3 worm cellular contexts compared by ENCODE assay signal in the genomic region with DNA sequence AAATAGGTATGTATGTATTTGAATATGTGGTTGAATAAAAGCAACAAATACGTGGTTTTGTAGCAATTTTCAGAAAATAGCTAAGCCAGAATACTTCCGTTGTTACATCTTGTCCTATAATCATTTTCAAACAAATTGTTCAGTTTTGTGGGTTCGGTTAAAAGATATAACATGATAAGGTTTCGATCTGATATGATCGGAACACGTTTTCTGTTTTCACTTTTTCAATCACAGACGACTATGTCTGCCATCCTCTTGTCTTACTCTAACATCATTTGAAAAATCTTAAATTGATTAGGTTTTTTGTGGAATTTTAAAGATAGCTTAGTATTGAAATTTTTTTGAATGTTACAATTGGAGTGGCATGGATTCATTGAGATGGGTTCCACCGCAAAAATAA.
TF ChIP-seq lines count a peak whose summit lies in the region.

No protein-coding gene starts in this region.

TF ChIP-seq in whole organism, L1 larva, 84 proteins besides CTCF, POLR2A, EP300 and RAD21:
- TF ChIP-seq nhr-71 (tag; optimal IDR thresholded peaks at IDR 0.05; lab: Kevin White, UChicago) (no peak), elt-3 (tag; optimal IDR thresholded peaks at IDR 0.05; lab: Kevin White, UChicago) (peak in 1 of 6 experiments; percentile 19), blmp-1 (tag; optimal IDR thresholded peaks at IDR 0.05; lab: Kevin White, UChicago) (peak; percentile 66)

TF ChIP-seq in whole organism, L2 larva, 48 proteins besides CTCF, POLR2A, EP300 and RAD21:
- TF ChIP-seq lin-13 (GFP tag; optimal IDR thresholded peaks at IDR 0.05; lab: Kevin White, UChicago), result no peak
- peak; percentile 80 for TF ChIP-seq blmp-1 (tag; optimal IDR thresholded peaks at IDR 0.05; lab: Kevin White, UChicago; ENCODE audit: insufficient read depth)

TF ChIP-seq in whole organism, L4 larva, 104 proteins besides CTCF, POLR2A, EP300 and RAD21:
- TF ChIP-seq dve-1 (tag; optimal IDR thresholded peaks at IDR 0.05; lab: Kevin White, UChicago; ENCODE audit: insufficient read depth) (no peak), aha-1 (tag; lab: Kevin White, UChicago) (peak; percentile 72)
TF ChIP-seq in whole organism, L4 larva: peak in this region for 1.
